Worm (Caenorhabditis elegans): ENCODE measurements around the gene phb-2.

- TF ChIP-seq W03F9.2 (tag; optimal IDR thresholded peaks at IDR 0.05) (no peak), dao-5 (tag; optimal IDR thresholded peaks at IDR 0.05) (no peak)
Measured at ce11 chrII:6236093-6236945, 14.9 kb upstream of the phb-2 start.
